Worm (Caenorhabditis elegans): ENCODE data around the gene F57E7.2.

ce11 chrV:16471995-16472563 lies 10.9 kb downstream of the F57E7.2 start, which contains the start of gene srw-35:
- TF ChIP-seq aly-2 (tag; optimal IDR thresholded peaks at IDR 0.05) (no peak), aha-1 (tag; optimal IDR thresholded peaks at IDR 0.05) (no peak), fkh-8 (tag; optimal IDR thresholded peaks at IDR 0.05) (no peak), ets-5 (GFP tag; IDR thresholded peaks at IDR 0.05) (no peak), lin-15B (tag; optimal IDR thresholded peaks at IDR 0.05) (no peak), ceh-82 (tag; optimal IDR thresholded peaks at IDR 0.05) (no peak), vab-15 (tag; optimal IDR thresholded peaks at IDR 0.05) (no peak), ceh-88 (GFP tag; IDR thresholded peaks at IDR 0.05) (no peak), tlp-1 (tag; optimal IDR thresholded peaks at IDR 0.05) (no peak)

Measured in whole organism, L1 larva.